Worm (Caenorhabditis elegans): ENCODE data around the gene gldi-11.

- TF ChIP-seq snpc-4 (tag; optimal IDR thresholded peaks at IDR 0.05): no peak
- TF ChIP-seq zip-8 (tag; optimal IDR thresholded peaks at IDR 0.05): no peak
- no peak for TF ChIP-seq flh-1 (GFP tag; optimal IDR thresholded peaks at IDR 0.05)
- TF ChIP-seq lin-13 (tag; optimal IDR thresholded peaks at IDR 0.05): no peak
- no peak for TF ChIP-seq lin-32 (GFP tag; optimal IDR thresholded peaks at IDR 0.05)
- no peak for TF ChIP-seq unc-39 (tag; optimal IDR thresholded peaks at IDR 0.05)
- TF ChIP-seq blmp-1 (tag; optimal IDR thresholded peaks at IDR 0.05): no peak
- TF ChIP-seq nhr-12 (tag; optimal IDR thresholded peaks at IDR 0.05): no peak
- TF ChIP-seq mep-1 (tag; optimal IDR thresholded peaks at IDR 0.05): no peak
Observed at ce11 chrII:4905331-4905730, 40.3 kb downstream of the gldi-11 start.

Measured in whole organism, mixed stage, embryonic.